Fruit fly (Drosophila melanogaster) whole organism: ENCODE data around the gene RecQ4.

Experiments
- pan ChIP-seq: fragments of >200 bp; optimal IDR thresholded peaks from 2 replicates; lab custom pipeline; 2017
- psq ChIP-seq: fragments of >200 bp; optimal IDR thresholded peaks from 2 replicates; lab custom pipeline; 2017

- TF ChIP-seq pan (no peak), psq (lab: Kevin White, UChicago) (no peak)
These were observed 26.6 kb upstream of the RecQ4 start, which contains the start of the genes CG7366 and CG13679 for dm6 chr3L:8202317-8202842.
